Fruit fly (Drosophila melanogaster) whole organism, prepupa: ENCODE measurements around the gene CG5250.

Experiments
- Blimp-1 ChIP-seq: fragments of 200-800 bp; sonication (Bioruptor generic); optimal IDR thresholded peaks from 3 replicates; lab custom pipeline; 2017; ENCODE audit warnings: missing biosample characterization, missing genetic modification characterization, mild to moderate bottlenecking, moderate library complexity, missing genetic modification reagents
- CG11294 ChIP-seq: fragments of 200-800 bp; sonication (Bioruptor generic); IDR thresholded peaks from 2 replicates; pipeline ENCODE4 v1.3.6; 2022; ENCODE audit warnings: missing biosample characterization, missing genetic modification characterization
- CG11902 ChIP-seq: fragments of 200-800 bp; sonication (Bioruptor generic); optimal IDR thresholded peaks from 3 replicates; lab custom pipeline; 2016; ENCODE audit warnings: missing biosample characterization, missing genetic modification characterization
- CG15336 ChIP-seq: fragments of 200-800 bp; sonication (Bioruptor generic); IDR thresholded peaks from 2 replicates; pipeline ENCODE4 v1.3.6; 2022; ENCODE audit warnings: missing biosample characterization, missing genetic modification characterization
- CG1621 ChIP-seq: fragments of 200-800 bp; sonication (Bioruptor generic); optimal IDR thresholded peaks from 3 replicates; lab custom pipeline; 2018; ENCODE audit warnings: missing biosample characterization, mild to moderate bottlenecking, missing genetic modification characterization
- CG31627 ChIP-seq: fragments of 200-800 bp; sonication (Bioruptor generic); optimal IDR thresholded peaks from 3 replicates; lab custom pipeline; 2016; ENCODE audit warnings: missing biosample characterization, missing genetic modification characterization
- CG32006 ChIP-seq: fragments of 200-800 bp; sonication (Bioruptor generic); optimal IDR thresholded peaks from 3 replicates; lab custom pipeline; 2017; ENCODE audit warnings: missing biosample characterization, mild to moderate bottlenecking, missing genetic modification characterization
- CG34406 ChIP-seq: fragments of 200-800 bp; sonication (Bioruptor generic); optimal IDR thresholded peaks from 3 replicates; lab custom pipeline; 2016; ENCODE audit warnings: missing biosample characterization, missing genetic modification characterization
- CG3919 ChIP-seq: fragments of 200-800 bp; sonication (Bioruptor generic); optimal IDR thresholded peaks from 3 replicates; lab custom pipeline; 2016; ENCODE audit warnings: missing biosample characterization, missing genetic modification characterization
- CG4318 ChIP-seq: fragments of 200-800 bp; sonication (Bioruptor generic); optimal IDR thresholded peaks from 3 replicates; lab custom pipeline; 2017; ENCODE audit warnings: missing biosample characterization, mild to moderate bottlenecking, missing genetic modification characterization
- CG6163 ChIP-seq: fragments of 200-800 bp; sonication (Bioruptor generic); IDR thresholded peaks from 3 replicates; pipeline ENCODE4 v1.3.6; 2022; ENCODE audit warnings: missing biosample characterization, missing genetic modification characterization
- CG6792 ChIP-seq: fragments of 200-800 bp; sonication (Bioruptor generic); optimal IDR thresholded peaks from 3 replicates; lab custom pipeline; 2016; ENCODE audit warnings: missing biosample characterization, missing genetic modification characterization
- CG6808 ChIP-seq: fragments of 200-800 bp; sonication (Bioruptor generic); optimal IDR thresholded peaks from 3 replicates; lab custom pipeline; 2017; ENCODE audit warnings: missing biosample characterization, missing genetic modification characterization, mild to moderate bottlenecking, moderate library complexity, missing genetic modification reagents
- CG7368 ChIP-seq: fragments of 200-800 bp; sonication (Bioruptor generic); optimal IDR thresholded peaks from 3 replicates; lab custom pipeline; 2016; ENCODE audit warnings: missing biosample characterization, missing genetic modification characterization
- Eip75B ChIP-seq: fragments of 200-800 bp; sonication (Bioruptor generic); optimal IDR thresholded peaks from 3 replicates; lab custom pipeline; 2016; ENCODE audit warnings: missing biosample characterization, missing genetic modification characterization
- Eip78C ChIP-seq: fragments of 200-800 bp; sonication (Bioruptor generic); peaks from one replicate; lab custom pipeline; 2016; ENCODE audit warnings: missing biosample characterization, missing genetic modification characterization
- Ets21C ChIP-seq: fragments of 200-800 bp; sonication (Bioruptor generic); optimal IDR thresholded peaks from 3 replicates; lab custom pipeline; 2016; ENCODE audit warnings: missing biosample characterization, missing genetic modification characterization
- Ets96B ChIP-seq: fragments of 200-800 bp; optimal IDR thresholded peaks from 2 replicates; lab custom pipeline; 2019; ENCODE audit warnings: missing biosample characterization, mild to moderate bottlenecking, missing genetic modification characterization, moderate library complexity
- Hr38 ChIP-seq: sonication (Bioruptor generic); optimal IDR thresholded peaks from 2 replicates; lab custom pipeline; 2016; ENCODE audit warnings: missing biosample characterization, missing genetic modification characterization
- Lpt ChIP-seq: fragments of 200-800 bp; sonication (Bioruptor generic); optimal IDR thresholded peaks from 3 replicates; lab custom pipeline; 2016; ENCODE audit warnings: missing biosample characterization, missing genetic modification characterization
- Met ChIP-seq: fragments of 200-800 bp; sonication (Bioruptor generic); optimal IDR thresholded peaks from 3 replicates; lab custom pipeline; 2016; ENCODE audit warnings: missing biosample characterization, missing genetic modification characterization
- Smox ChIP-seq: fragments of 200-800 bp; sonication (Bioruptor generic); optimal IDR thresholded peaks from 3 replicates; lab custom pipeline; 2016; ENCODE audit warnings: missing biosample characterization, missing genetic modification characterization
- Sox15 ChIP-seq: fragments of 200-800 bp; sonication (Bioruptor generic); optimal IDR thresholded peaks from 3 replicates; lab custom pipeline; 2016; ENCODE audit warnings: missing biosample characterization, missing genetic modification characterization
- acj6 ChIP-seq: fragments of 200-800 bp; sonication (Bioruptor generic); optimal IDR thresholded peaks from 3 replicates; lab custom pipeline; 2016; ENCODE audit warnings: missing biosample characterization, missing genetic modification characterization
- cyc ChIP-seq: fragments of 200-800 bp; sonication (Bioruptor generic); optimal IDR thresholded peaks from 3 replicates; lab custom pipeline; 2016; ENCODE audit warnings: missing biosample characterization, missing genetic modification characterization
- dsx ChIP-seq: fragments of 200-800 bp; optimal IDR thresholded peaks from 3 replicates; lab custom pipeline; 2019; ENCODE audit warnings: missing biosample characterization, mild to moderate bottlenecking, missing genetic modification characterization, moderate library complexity; ENCODE audit not compliant: poor library complexity, severe bottlenecking
- eg ChIP-seq: fragments of 200-800 bp; sonication (Bioruptor generic); IDR thresholded peaks from 3 replicates; pipeline ENCODE4 v1.3.6; 2022; ENCODE audit warnings: missing biosample characterization, missing genetic modification characterization
- fkh ChIP-seq: fragments of 200-800 bp; sonication (Bioruptor generic); optimal IDR thresholded peaks from 3 replicates; lab custom pipeline; 2017; ENCODE audit warnings: missing biosample characterization, mild to moderate bottlenecking, missing genetic modification characterization, moderate library complexity
- net ChIP-seq: fragments of 200-800 bp; sonication (Bioruptor generic); optimal IDR thresholded peaks from 3 replicates; lab custom pipeline; 2016; ENCODE audit warnings: missing biosample characterization, missing genetic modification characterization
- salr ChIP-seq, 2 experiments: fragments of 200-800 bp; sonication (Bioruptor generic); optimal IDR thresholded peaks; 3 replicates each; lab custom pipeline; 2016 to 2018; ENCODE audit warnings: missing biosample characterization in 2 of 2, missing genetic modification characterization in 2 of 2, mild to moderate bottlenecking in 1 of 2
- spab ChIP-seq: fragments of 200-800 bp; sonication (Bioruptor generic); optimal IDR thresholded peaks from 2 replicates; lab custom pipeline; 2017; ENCODE audit warnings: missing biosample characterization, mild to moderate bottlenecking, missing genetic modification characterization, missing genetic modification reagents
- svp ChIP-seq: fragments of 200-800 bp; sonication (Bioruptor generic); peaks from one replicate; lab custom pipeline; 2016; ENCODE audit warnings: missing biosample characterization, missing genetic modification characterization
- topi ChIP-seq: fragments of 200-800 bp; sonication (Bioruptor generic); optimal IDR thresholded peaks from 3 replicates; lab custom pipeline; 2016; ENCODE audit warnings: missing biosample characterization, missing genetic modification characterization

The CG5250 gene

dm6 chr3R:19250063-19250462 lies 21.0 kb upstream of the CG5250 start:
- peak; percentile 70 for TF ChIP-seq fkh
- TF ChIP-seq CG1621, result no peak
- TF ChIP-seq Eip78C, result peak; percentile 13

dm6 chr3R:19248036-19248435 lies 19.0 kb upstream of the CG5250 start, which contains the start of gene CG5217:
CG5217 (minus strand) TSS chr3R:19248136.
- TF ChIP-seq CG4318 (GFP tag; lab: Kevin White, UChicago) (no peak), Met (GFP tag; lab: Kevin White, UChicago) (no peak), svp (GFP tag; lab: Kevin White, UChicago) (peak; percentile 35)
- TF ChIP-seq, all 60 proteins: peak for 1

dm6 chr3R:19246080-19246637 lies 17.1 kb upstream of the CG5250 start, which contains the start of gene unc79:
unc79 (minus strand) TSS chr3R:19246130.
- TF ChIP-seq CG32006 (no peak), fkh (peak; percentile 68)

dm6 chr3R:19245399-19245798 lies 16.3 kb upstream of the CG5250 start:
- TF ChIP-seq CG6808, result no peak
- TF ChIP-seq topi (GFP tag; lab: Kevin White, UChicago), result no peak
- no peak for TF ChIP-seq CG6163 (GFP tag; lab: Robert Waterston, UW)
- TF ChIP-seq Lpt (GFP tag; lab: Kevin White, UChicago), result no peak
- no peak for TF ChIP-seq Smox (GFP tag; lab: Kevin White, UChicago)
- TF ChIP-seq Sox15 (GFP tag; lab: Kevin White, UChicago), result no peak
- no peak for TF ChIP-seq CG6792 (GFP tag; lab: Kevin White, UChicago)
- TF ChIP-seq eg (GFP tag; lab: Robert Waterston, UW), result no peak
- TF ChIP-seq Blimp-1 (GFP tag; lab: Kevin White, UChicago), result no peak
- no peak for TF ChIP-seq CG3919 (GFP tag; lab: Kevin White, UChicago)
- no peak for TF ChIP-seq CG7368 (GFP tag; lab: Kevin White, UChicago)
- TF ChIP-seq Ets96B (tag; lab: Kevin White, UChicago), result no peak
- no peak for TF ChIP-seq CG15336 (GFP tag; lab: Robert Waterston, UW)
- TF ChIP-seq CG11902 (GFP tag; lab: Kevin White, UChicago), result no peak
- TF ChIP-seq CG32006, result no peak
- TF ChIP-seq spab, result no peak

dm6 chr3R:19238934-19239333 lies 9.9 kb upstream of the CG5250 start:
- no peak for TF ChIP-seq Blimp-1 (GFP tag; lab: Kevin White, UChicago)
- TF ChIP-seq cyc (GFP tag; lab: Kevin White, UChicago), result no peak
- no peak for TF ChIP-seq svp (GFP tag; lab: Kevin White, UChicago)
- no peak for TF ChIP-seq dsx (GFP tag; lab: Kevin White, UChicago)
- no peak for TF ChIP-seq CG6808
- TF ChIP-seq acj6 (GFP tag; lab: Kevin White, UChicago), result no peak
- TF ChIP-seq CG34406 (GFP tag; lab: Kevin White, UChicago), result no peak
- TF ChIP-seq Sox15 (GFP tag; lab: Kevin White, UChicago), result no peak
- no peak for TF ChIP-seq CG6163 (GFP tag; lab: Robert Waterston, UW)
- no peak for TF ChIP-seq Eip75B (GFP tag; lab: Kevin White, UChicago)
- TF ChIP-seq CG31627, result no peak

DNA sequence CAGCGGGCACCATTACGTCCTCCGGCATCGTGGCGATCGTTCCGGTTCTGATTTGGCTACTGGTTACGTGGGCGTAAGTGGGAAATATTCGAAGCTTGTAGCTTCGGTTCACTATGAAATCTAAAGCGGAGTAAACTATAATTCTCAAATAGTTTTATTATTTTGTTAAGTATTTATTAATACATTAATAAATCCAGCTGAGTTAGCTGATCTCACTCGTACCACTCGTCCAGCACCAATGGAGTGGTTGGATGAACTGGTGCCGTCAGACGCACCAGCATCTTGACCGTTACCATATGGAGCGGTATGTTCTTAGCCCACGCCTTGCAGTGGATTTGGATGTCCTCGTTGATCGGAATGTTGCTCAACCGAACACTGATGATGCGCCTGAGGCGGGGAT lies 996 bp downstream of the CG5250 start, which contains the start of gene CG11703:
TSS of gene CG11703 (minus strand) at position 101 of the 400 bp plus-strand sequence.
- TF ChIP-seq net (GFP tag; lab: Kevin White, UChicago), result no peak
- TF ChIP-seq CG15336 (GFP tag; lab: Robert Waterston, UW), result no peak
- TF ChIP-seq salr (GFP tag; optimal IDR thresholded peaks at IDR 0.05; lab: Kevin White, UChicago), result no peak
- TF ChIP-seq Ets21C, result no peak
- TF ChIP-seq CG7368 (GFP tag; lab: Kevin White, UChicago), result no peak
- no peak for TF ChIP-seq svp (GFP tag; lab: Kevin White, UChicago)
- no peak for TF ChIP-seq Hr38 (GFP tag; lab: Kevin White, UChicago)
- TF ChIP-seq CG11294 (GFP tag; lab: Robert Waterston, UW), result no peak
- no peak for TF ChIP-seq Met (GFP tag; lab: Kevin White, UChicago)
